Fruit fly (Drosophila melanogaster) whole organism, embryonic: ENCODE measurements around the gene dmrt11E.
A peak's percentile ranks its signal among the peaks of the same experiment; 100 is the strongest.

ENCODE experiments used
- Blimp-1 ChIP-seq: fragments of 200-800 bp; sonication (Bioruptor generic); optimal IDR thresholded peaks from 3 replicates; lab custom pipeline; 2018; ENCODE audit warnings: missing biosample characterization, missing genetic modification characterization, mild to moderate bottlenecking, moderate library complexity, missing genetic modification reagents
- Bteb2 ChIP-seq: fragments of 200-800 bp; sonication (Bioruptor generic); optimal IDR thresholded peaks from 2 replicates; lab custom pipeline; 2016; ENCODE audit warnings: missing biosample characterization, missing genetic modification characterization
- CG10209 ChIP-seq: fragments of 200-800 bp; sonication (Bioruptor generic); optimal IDR thresholded peaks from 3 replicates; lab custom pipeline; 2017; ENCODE audit warnings: missing biosample characterization, mild to moderate bottlenecking, missing genetic modification characterization, missing genetic modification reagents
- CG1024 ChIP-seq: fragments of 200-800 bp; sonication (Bioruptor generic); IDR thresholded peaks from 2 replicates; pipeline ENCODE4 v1.3.6; 2022; ENCODE audit warnings: missing biosample characterization, missing genetic modification characterization
- CG10321 ChIP-seq: fragments of 200-800 bp; sonication (Bioruptor generic); IDR thresholded peaks from 2 replicates; pipeline ENCODE4 v1.3.6; 2022; ENCODE audit warnings: missing biosample characterization, missing genetic modification characterization
- CG12391 ChIP-seq: fragments of 200-800 bp; sonication (Bioruptor generic); optimal IDR thresholded peaks from 3 replicates; lab custom pipeline; 2018; ENCODE audit warnings: missing biosample characterization, mild to moderate bottlenecking, missing genetic modification characterization, moderate library complexity
- CG12659 ChIP-seq: fragments of 200-800 bp; sonication (Bioruptor generic); optimal IDR thresholded peaks from 3 replicates; lab custom pipeline; 2017; ENCODE audit warnings: mild to moderate bottlenecking, missing biosample characterization, missing genetic modification reagents, missing genetic modification characterization
- CG13424 ChIP-seq: fragments of 200-800 bp; sonication (Bioruptor generic); optimal IDR thresholded peaks from 2 replicates; lab custom pipeline; 2019; ENCODE audit warnings: missing biosample characterization, mild to moderate bottlenecking, missing genetic modification characterization, moderate library complexity
- CG15479 ChIP-seq: fragments of 200-800 bp; sonication (Bioruptor generic); optimal IDR thresholded peaks from 3 replicates; lab custom pipeline; 2019; ENCODE audit warnings: missing biosample characterization, mild to moderate bottlenecking, missing genetic modification characterization, moderate library complexity
- CG16779 ChIP-seq: fragments of 200-800 bp; sonication (Bioruptor generic); IDR thresholded peaks from 2 replicates; pipeline ENCODE4 v1.3.6; 2022; ENCODE audit warnings: missing biosample characterization, missing genetic modification characterization
- CG17612 ChIP-seq: fragments of 200-800 bp; sonication (Bioruptor generic); IDR thresholded peaks from 2 replicates; pipeline ENCODE4 v1.3.6; 2022; ENCODE audit warnings: missing biosample characterization, missing genetic modification characterization
- CG2199 ChIP-seq: fragments of 200-800 bp; sonication (Bioruptor generic); IDR thresholded peaks from 3 replicates; pipeline ENCODE4 v1.3.6; 2022; ENCODE audit warnings: missing biosample characterization, missing genetic modification characterization
- CG2202 ChIP-seq: fragments of 200-800 bp; sonication (Bioruptor generic); optimal IDR thresholded peaks from 2 replicates; lab custom pipeline; 2018; ENCODE audit warnings: missing biosample characterization, mild to moderate bottlenecking, missing genetic modification characterization
- CG30403 ChIP-seq: fragments of 200-800 bp; sonication (Bioruptor generic); optimal IDR thresholded peaks from 3 replicates; lab custom pipeline; 2016; ENCODE audit warnings: missing biosample characterization, missing genetic modification characterization
- CG31388 ChIP-seq: fragments of 200-800 bp; sonication (Bioruptor generic); optimal IDR thresholded peaks from 2 replicates; lab custom pipeline; 2016; ENCODE audit warnings: missing biosample characterization, missing genetic modification characterization
- CG33557 ChIP-seq: fragments of 200-800 bp; sonication (Bioruptor generic); optimal IDR thresholded peaks from 2 replicates; lab custom pipeline; 2019; ENCODE audit warnings: missing biosample characterization, mild to moderate bottlenecking, missing genetic modification characterization, moderate library complexity
- CG7271 ChIP-seq: fragments of 200-800 bp; sonication (Bioruptor generic); optimal IDR thresholded peaks from 2 replicates; lab custom pipeline; 2018; ENCODE audit warnings: missing biosample characterization, mild to moderate bottlenecking, missing genetic modification characterization, moderate library complexity
- CG8765 ChIP-seq: fragments of 200-800 bp; sonication (Bioruptor generic); IDR thresholded peaks from 2 replicates; pipeline ENCODE4 v1.3.6; 2022; ENCODE audit warnings: missing biosample characterization, missing genetic modification characterization
- CG9797 ChIP-seq: fragments of 200-800 bp; sonication (Bioruptor generic); optimal IDR thresholded peaks from 3 replicates; lab custom pipeline; 2018; ENCODE audit warnings: missing biosample characterization, mild to moderate bottlenecking, missing genetic modification characterization
- CG9876 ChIP-seq: fragments of 200-800 bp; sonication (Bioruptor generic); optimal IDR thresholded peaks from 2 replicates; lab custom pipeline; 2016; ENCODE audit warnings: missing biosample characterization, missing genetic modification characterization
- CG9932 ChIP-seq: fragments of 200-800 bp; sonication (Bioruptor generic); IDR thresholded peaks from 2 replicates; pipeline ENCODE4 v1.3.6; 2022; ENCODE audit warnings: missing biosample characterization, missing genetic modification characterization
- CkIIα-i1 ChIP-seq: fragments of 200-800 bp; sonication (Bioruptor generic); IDR thresholded peaks from 2 replicates; pipeline ENCODE4 v1.3.6; 2022; ENCODE audit warnings: missing biosample characterization, missing genetic modification characterization
- Dip3 ChIP-seq: fragments of 200-800 bp; sonication (Bioruptor generic); optimal IDR thresholded peaks from 3 replicates; lab custom pipeline; 2016; ENCODE audit warnings: missing biosample characterization, missing genetic modification characterization
- Hand ChIP-seq: fragments of 200-800 bp; sonication (Bioruptor generic); optimal IDR thresholded peaks from 2 replicates; lab custom pipeline; 2017; ENCODE audit warnings: mild to moderate bottlenecking, missing biosample characterization, missing genetic modification reagents, missing genetic modification characterization
- Lim3 ChIP-seq: fragments of 200-800 bp; sonication (Bioruptor generic); IDR thresholded peaks from 2 replicates; pipeline ENCODE4 v1.3.6; 2022; ENCODE audit warnings: missing biosample characterization, missing genetic modification characterization
- Myb ChIP-seq: fragments of 200-800 bp; sonication (Bioruptor generic); optimal IDR thresholded peaks from 2 replicates; lab custom pipeline; 2016; ENCODE audit warnings: missing biosample characterization, missing genetic modification characterization
- Rx ChIP-seq: fragments of 200-800 bp; sonication (Bioruptor generic); IDR thresholded peaks from 2 replicates; pipeline ENCODE4 v1.3.6; 2022; ENCODE audit warnings: missing biosample characterization, missing genetic modification characterization
- Sox100B ChIP-seq: fragments of 200-800 bp; sonication (Bioruptor generic); optimal IDR thresholded peaks from 3 replicates; lab custom pipeline; 2018; ENCODE audit warnings: missing biosample characterization, mild to moderate bottlenecking, missing genetic modification characterization
- ab ChIP-seq: fragments of 200-800 bp; sonication (Bioruptor generic); optimal IDR thresholded peaks from 2 replicates; lab custom pipeline; 2016; ENCODE audit warnings: missing biosample characterization, missing genetic modification characterization
- bcd ChIP-seq: fragments of 200-800 bp; sonication (Bioruptor generic); optimal IDR thresholded peaks from 2 replicates; lab custom pipeline; 2017; ENCODE audit warnings: missing biosample characterization, mild to moderate bottlenecking, missing genetic modification characterization
- bsh ChIP-seq, 2 experiments: fragments of 200-800 bp; sonication (Bioruptor generic); optimal IDR thresholded peaks; 2 replicates each; lab custom pipeline; 2017 to 2018; ENCODE audit warnings: mild to moderate bottlenecking in 2 of 2, missing biosample characterization in 2 of 2, missing genetic modification characterization in 2 of 2, moderate library complexity in 1 of 2
- cad ChIP-seq: fragments of >200 bp; optimal IDR thresholded peaks from 2 replicates; lab custom pipeline; 2017; ENCODE audit warnings: missing biosample characterization, missing genetic modification characterization
- caup ChIP-seq: fragments of 200-800 bp; sonication (Bioruptor generic); optimal IDR thresholded peaks from 3 replicates; lab custom pipeline; 2017; ENCODE audit warnings: missing biosample characterization, mild to moderate bottlenecking, missing genetic modification characterization, moderate library complexity; ENCODE audit not compliant: severe bottlenecking
- chif ChIP-seq, 2 experiments: fragments of 200-800 bp; sonication (Bioruptor generic); optimal IDR thresholded peaks; 3 replicates each; lab custom pipeline; 2016; ENCODE audit warnings: missing biosample characterization in 2 of 2, missing genetic modification characterization in 2 of 2
- corto ChIP-seq: fragments of 200-800 bp; sonication (Bioruptor generic); optimal IDR thresholded peaks from 2 replicates; lab custom pipeline; 2016; ENCODE audit warnings: missing biosample characterization, mild to moderate bottlenecking, missing genetic modification characterization, moderate library complexity
- emc ChIP-seq: fragments of 200-800 bp; sonication (Bioruptor generic); optimal IDR thresholded peaks from 2 replicates; lab custom pipeline; 2016; ENCODE audit warnings: missing biosample characterization, missing genetic modification characterization
- en ChIP-seq: fragments of 200-800 bp; sonication (Bioruptor generic); optimal IDR thresholded peaks from 2 replicates; lab custom pipeline; 2016; ENCODE audit warnings: missing biosample characterization, missing genetic modification characterization
- eve ChIP-seq, 2 experiments: fragments of >200 bp; optimal IDR thresholded peaks; 2 replicates each; lab custom pipeline; 2017; ENCODE audit warnings: missing biosample characterization in 2 of 2, missing genetic modification characterization in 2 of 2
- fu2 ChIP-seq: fragments of 200-800 bp; sonication (Bioruptor generic); optimal IDR thresholded peaks from 2 replicates; lab custom pipeline; 2016; ENCODE audit warnings: missing biosample characterization, missing genetic modification characterization
- grau ChIP-seq: fragments of 200-800 bp; optimal IDR thresholded peaks from 3 replicates; lab custom pipeline; 2019; ENCODE audit warnings: missing biosample characterization, mild to moderate bottlenecking, missing genetic modification characterization, moderate library complexity
- hkb ChIP-seq, 2 experiments: fragments of 200-800 bp in 1 of 2; fragments of >200 bp in 1 of 2; sonication (Bioruptor generic) in 1 of 2; IDR thresholded peaks in 1 of 2; optimal IDR thresholded peaks in 1 of 2; 2 replicates each; pipeline versions ENCODE4 v1.3.6 to Lab custom; 2017 to 2022; ENCODE audit warnings: missing biosample characterization in 1 of 2, missing genetic modification characterization in 1 of 2
- onecut ChIP-seq: fragments of 200-800 bp; sonication (Bioruptor generic); IDR thresholded peaks from 2 replicates; pipeline ENCODE4 v1.3.6; 2022; ENCODE audit warnings: missing biosample characterization, missing genetic modification characterization
- org-1 ChIP-seq: fragments of 200-800 bp; sonication (Bioruptor generic); optimal IDR thresholded peaks from 2 replicates; lab custom pipeline; 2017; ENCODE audit warnings: missing biosample characterization, missing genetic modification characterization
- pnt ChIP-seq: fragments of 200-800 bp; sonication (Bioruptor generic); optimal IDR thresholded peaks from 3 replicates; lab custom pipeline; 2016; ENCODE audit warnings: missing biosample characterization, missing genetic modification characterization
- sim ChIP-seq: fragments of 200-800 bp; sonication (Bioruptor generic); IDR thresholded peaks from 2 replicates; pipeline ENCODE4 v1.3.6; 2022; ENCODE audit warnings: missing biosample characterization, missing genetic modification characterization
- slbo ChIP-seq: fragments of 200-800 bp; sonication (Bioruptor generic); IDR thresholded peaks from 2 replicates; pipeline ENCODE4 v1.3.6; 2022; ENCODE audit warnings: missing biosample characterization, missing genetic modification characterization
- slp2 ChIP-seq: fragments of 200-800 bp; sonication (Bioruptor generic); optimal IDR thresholded peaks from 2 replicates; lab custom pipeline; 2016; ENCODE audit warnings: missing biosample characterization, missing genetic modification characterization
- sob ChIP-seq: fragments of 200-800 bp; sonication (Bioruptor generic); IDR thresholded peaks from 2 replicates; pipeline ENCODE4 v1.3.6; 2022; ENCODE audit warnings: missing biosample characterization, missing genetic modification characterization
- stc ChIP-seq: fragments of 200-800 bp; sonication (Bioruptor generic); IDR thresholded peaks from 2 replicates; pipeline ENCODE4 v1.3.6; 2022; ENCODE audit warnings: missing biosample characterization, missing genetic modification characterization
- tap ChIP-seq: fragments of 200-800 bp; optimal IDR thresholded peaks from 3 replicates; lab custom pipeline; 2019; ENCODE audit warnings: missing biosample characterization, mild to moderate bottlenecking, missing genetic modification characterization, moderate library complexity
- unc-4 ChIP-seq: fragments of 200-800 bp; sonication (Bioruptor generic); IDR thresholded peaks from 2 replicates; pipeline ENCODE4 v1.3.6; 2022; ENCODE audit warnings: missing biosample characterization, missing genetic modification characterization; ENCODE audit not compliant: partially characterized antibody
- zf30C ChIP-seq: fragments of 200-800 bp; sonication (Bioruptor generic); optimal IDR thresholded peaks from 3 replicates; lab custom pipeline; 2018; ENCODE audit warnings: missing biosample characterization, mild to moderate bottlenecking, missing genetic modification characterization

The dmrt11E gene

DNA sequence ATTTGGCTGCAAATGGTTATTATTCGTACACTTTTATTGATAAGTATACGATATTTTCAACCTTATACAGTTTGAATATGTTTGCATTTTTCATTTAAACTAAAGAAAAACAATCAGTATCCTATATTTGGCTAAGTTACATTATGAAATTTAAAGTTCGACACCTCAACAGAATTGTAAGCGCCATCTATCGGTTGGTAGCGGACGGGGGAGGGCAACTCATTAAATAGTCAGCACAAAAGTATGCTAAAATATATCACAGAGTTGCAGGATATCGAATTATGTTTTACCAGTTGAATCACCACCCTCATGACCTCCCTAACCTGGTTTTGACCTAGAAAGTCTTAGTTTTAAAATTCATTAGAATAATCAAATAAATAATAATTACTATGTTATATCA is 33.3 kb downstream of the dmrt11E start (continued):
- TF ChIP-seq hkb (optimal IDR thresholded peaks at IDR 0.05; lab: Kevin White, UChicago) (no peak), hkb (GFP tag; IDR thresholded peaks at IDR 0.05; lab: Robert Waterston, UW) (0 out of 2 replicates have a peak, but pooled peaks have one; percentile 15), CG10321 (GFP tag; lab: Robert Waterston, UW) (no peak), caup (GFP tag; lab: Kevin White, UChicago) (peak; percentile 9), CG9797 (GFP tag; lab: Kevin White, UChicago) (no peak), Sox100B (GFP tag; lab: Kevin White, UChicago) (no peak), CG8765 (GFP tag; lab: Robert Waterston, UW) (no peak), CG15479 (GFP tag; lab: Kevin White, UChicago) (no peak), chif (GFP tag; optimal IDR thresholded peaks at IDR 0.05; lab: Kevin White, UChicago) (no peak), corto (no peak), cad (GFP tag; lab: Kevin White, UChicago) (no peak), en (no peak), CG9932 (GFP tag; lab: Robert Waterston, UW) (no peak), CG16779 (GFP tag; lab: Robert Waterston, UW) (no peak), Rx (GFP tag; lab: Robert Waterston, UW) (no peak), emc (GFP tag; lab: Kevin White, UChicago) (no peak), Blimp-1 (GFP tag; lab: Kevin White, UChicago) (no peak), CG13424 (no peak), Hand (GFP tag; lab: Kevin White, UChicago) (no peak), CG2199 (peak; percentile 10; the same call in 1 of the 3 replicates), Bteb2 (GFP tag; lab: Kevin White, UChicago) (no peak), CG30403 (GFP tag; lab: Kevin White, UChicago) (no peak), CG31388 (GFP tag; lab: Kevin White, UChicago) (no peak), CG2202 (tag; lab: Kevin White, UChicago) (no peak), slbo (no peak), ab (GFP tag; lab: Kevin White, UChicago) (no peak), CG9876 (no peak), CG33557 (GFP tag; lab: Kevin White, UChicago) (no peak), bcd (GFP tag; lab: Kevin White, UChicago) (no peak), org-1 (no peak), eve (GFP tag; optimal IDR thresholded peaks at IDR 0.05; lab: Kevin White, UChicago) (no peak), tap (no peak), onecut (GFP tag; lab: Robert Waterston, UW) (peak; percentile 6; the same call in 1 of the 2 replicates), stc (no peak), CG10209 (GFP tag; lab: Kevin White, UChicago) (no peak), CG7271 (no peak), CkIIα-i1 (GFP tag; lab: Robert Waterston, UW) (no peak), Dip3 (no peak), CG17612 (GFP tag; lab: Robert Waterston, UW) (no peak; the same call in 1 of the 2 replicates), grau (tag; lab: Kevin White, UChicago) (no peak), slp2 (GFP tag; lab: Kevin White, UChicago) (no peak), bsh (GFP tag; optimal IDR thresholded peaks at IDR 0.05; lab: Kevin White, UChicago) (no peak), CG1024 (GFP tag; lab: Robert Waterston, UW) (no peak), Lim3 (GFP tag; lab: Robert Waterston, UW) (no peak), unc-4 (no peak), sim (GFP tag; lab: Robert Waterston, UW) (no peak), pnt (GFP tag; lab: Kevin White, UChicago) (no peak), Myb (no peak), CG12391 (tag; lab: Kevin White, UChicago) (no peak), CG12659 (GFP tag; lab: Kevin White, UChicago) (no peak), fu2 (GFP tag; lab: Kevin White, UChicago) (no peak), sob (GFP tag; lab: Robert Waterston, UW) (no peak), zf30C (GFP tag; lab: Kevin White, UChicago) (no peak)
